Worm (Caenorhabditis elegans) whole organism, L3 larva: Measurements from ENCODE around the gene Y37B11A.3.

Experiments
- ceh-16 ChIP-seq: sonication (generic microtip); optimal IDR thresholded peaks from 2 replicates; lab custom pipeline; 2017; ENCODE audit warnings: missing biosample characterization, missing genetic modification characterization
- jun-1 ChIP-seq: fragments of 150-350 bp; optimal IDR thresholded peaks from 2 replicates; lab custom pipeline; 2014; ENCODE audit warnings: missing biosample characterization, missing genetic modification reagents, missing genetic modification characterization
- nhr-11 ChIP-seq: fragments of 150-350 bp; optimal IDR thresholded peaks from 2 replicates; lab custom pipeline; 2014; ENCODE audit warnings: missing biosample characterization, missing genetic modification characterization
- nhr-12 ChIP-seq: fragments of 150-350 bp; optimal IDR thresholded peaks from 2 replicates; lab custom pipeline; 2014; ENCODE audit warnings: missing biosample characterization, missing genetic modification characterization
- unc-62 ChIP-seq: fragments of 150-350 bp; sonication (generic microtip); optimal IDR thresholded peaks from 4 replicates; lab custom pipeline; 2014; ENCODE audit warnings: missing biosample characterization, missing genetic modification reagents, missing genetic modification characterization

DNA sequence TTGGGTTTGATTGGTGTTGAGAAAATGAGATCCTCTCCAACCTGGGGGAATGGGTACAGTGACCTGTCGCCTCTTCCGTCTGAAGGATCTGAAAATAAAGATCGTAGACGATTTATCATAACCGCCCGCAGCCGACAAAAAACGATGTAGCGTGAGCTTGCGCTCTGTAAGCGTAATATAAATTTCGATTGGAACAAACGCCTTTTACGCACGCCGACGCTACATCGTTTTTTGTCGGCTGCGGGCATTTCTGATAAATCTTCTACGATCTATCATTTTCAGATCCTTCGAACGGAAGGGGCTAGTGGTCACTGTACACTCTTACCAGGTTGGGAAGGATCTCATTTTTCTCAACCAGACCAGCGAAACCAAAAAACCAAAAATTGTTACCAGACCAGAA, 36.8 kb downstream of the Y37B11A.3 start:
- no peak for TF ChIP-seq nhr-12 (tag; lab: Kevin White, UChicago)
- no peak for TF ChIP-seq jun-1 (tag; lab: Kevin White, UChicago)
- no peak for TF ChIP-seq ceh-16 (tag; lab: Kevin White, UChicago)
- TF ChIP-seq nhr-11 (tag; lab: Kevin White, UChicago) = no peak
- no peak for TF ChIP-seq unc-62
